Worm (Caenorhabditis elegans): ENCODE data around the gene Y32H12A.8.

Gene Y32H12A.8

DNA sequence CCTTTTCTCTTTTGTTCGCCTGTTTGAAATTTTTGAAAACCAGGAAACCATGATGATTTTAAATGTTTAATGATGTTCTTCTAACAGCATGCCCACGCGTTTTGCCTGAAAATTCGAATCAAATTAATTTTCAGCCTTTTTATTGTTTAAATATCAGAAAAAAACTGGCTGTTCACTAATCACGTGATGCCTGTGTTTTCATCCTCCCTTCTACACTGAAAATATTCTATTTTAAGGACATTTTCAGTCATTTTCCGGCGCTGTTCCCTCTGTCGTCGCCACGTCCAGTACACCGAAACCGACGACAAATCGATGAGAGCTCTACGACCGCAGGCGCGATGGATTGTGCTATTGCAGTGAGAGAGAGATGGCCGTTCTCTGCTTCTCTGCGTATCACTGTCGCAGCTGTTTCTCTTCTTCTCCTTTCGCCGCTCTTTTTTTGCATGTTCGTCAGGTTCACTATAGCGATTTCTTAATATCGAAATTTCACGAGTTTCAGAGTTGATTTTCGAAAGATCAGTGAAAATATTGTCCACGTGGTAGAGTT is 44.0 kb upstream of the Y32H12A.8 start, which contains the start of gene F48E8.8:
Gene F48E8.8, minus strand, starts transcription at position 51 of the 547 bp plus-strand sequence.
- TF ChIP-seq nhr-11 (tag; optimal IDR thresholded peaks at IDR 0.05): no peak
- no peak for TF ChIP-seq alr-1 (tag; optimal IDR thresholded peaks at IDR 0.05)
- TF ChIP-seq zag-1 (tag; optimal IDR thresholded peaks at IDR 0.05): no peak
- TF ChIP-seq egl-27 (tag; optimal IDR thresholded peaks at IDR 0.05): no peak
- no peak for TF ChIP-seq nhr-10 (tag; optimal IDR thresholded peaks at IDR 0.05)
- TF ChIP-seq lin-11 (tag; optimal IDR thresholded peaks at IDR 0.05): peak; percentile 41
- TF ChIP-seq nhr-25 (tag; optimal IDR thresholded peaks at IDR 0.05): no peak
- no peak for TF ChIP-seq Y55F3AM.14 (GFP tag; optimal IDR thresholded peaks at IDR 0.05)
- no peak for TF ChIP-seq mdl-1 (tag; optimal IDR thresholded peaks at IDR 0.05)
- no peak for TF ChIP-seq mbf-1 (tag; optimal IDR thresholded peaks at IDR 0.05)
- TF ChIP-seq unc-39 (tag; optimal IDR thresholded peaks at IDR 0.05): no peak
- peak; percentile 71 for TF ChIP-seq unc-55 (GFP tag; optimal IDR thresholded peaks at IDR 0.05)
- TF ChIP-seq skn-1 (tag; optimal IDR thresholded peaks at IDR 0.05): no peak
- peak; percentile 85 for TF ChIP-seq nhr-129 (tag; optimal IDR thresholded peaks at IDR 0.05)
- peak; percentile 11 for TF ChIP-seq gmeb-1 (tag; optimal IDR thresholded peaks at IDR 0.05)
- no peak for TF ChIP-seq ZK546.5 (tag; optimal IDR thresholded peaks at IDR 0.05)
- peak; percentile 15 for TF ChIP-seq fos-1 (tag; optimal IDR thresholded peaks at IDR 0.05)
- no peak for TF ChIP-seq unc-62 (GFP tag; optimal IDR thresholded peaks at IDR 0.05)
- TF ChIP-seq ama-1 (optimal IDR thresholded peaks at IDR 0.05): no peak
- no peak for TF ChIP-seq R02D3.7 (tag; optimal IDR thresholded peaks at IDR 0.05)
- no peak for TF ChIP-seq blmp-1 (tag; optimal IDR thresholded peaks at IDR 0.05; ENCODE audit: insufficient read depth)
- TF ChIP-seq nhr-6 (tag; optimal IDR thresholded peaks at IDR 0.05): no peak
- peak; percentile 13 for TF ChIP-seq sem-4 (tag; optimal IDR thresholded peaks at IDR 0.05)
- TF ChIP-seq lsy-2 (tag; optimal IDR thresholded peaks at IDR 0.05): peak; percentile 21 to 80
- TF ChIP-seq snpc-4 (tag; optimal IDR thresholded peaks at IDR 0.05): no peak
- TF ChIP-seq nhr-21 (tag; optimal IDR thresholded peaks at IDR 0.05): no peak
- no peak for TF ChIP-seq ztf-11 (tag; optimal IDR thresholded peaks at IDR 0.05)
- TF ChIP-seq dmd-4 (tag; optimal IDR thresholded peaks at IDR 0.05): no peak
- TF ChIP-seq aly-2 (tag; optimal IDR thresholded peaks at IDR 0.05): no peak
- TF ChIP-seq peb-1 (tag; optimal IDR thresholded peaks at IDR 0.05): no peak
- TF ChIP-seq ztf-4 (tag; optimal IDR thresholded peaks at IDR 0.05): no peak
- peak; percentile 18 for TF ChIP-seq lin-13 (GFP tag; optimal IDR thresholded peaks at IDR 0.05)
- TF ChIP-seq sma-3 (GFP tag; optimal IDR thresholded peaks at IDR 0.05): no peak
- peak; percentile 59 for TF ChIP-seq C34F6.9 (tag; optimal IDR thresholded peaks at IDR 0.05)
- TF ChIP-seq crh-2 (tag; optimal IDR thresholded peaks at IDR 0.05): peak; percentile 61
- no peak for TF ChIP-seq ceh-82 (tag; optimal IDR thresholded peaks at IDR 0.05)
- TF ChIP-seq nhr-237 (tag; optimal IDR thresholded peaks at IDR 0.05): no peak
- TF ChIP-seq nhr-12 (tag; optimal IDR thresholded peaks at IDR 0.05): no peak
- TF ChIP-seq elt-3 (tag; optimal IDR thresholded peaks at IDR 0.05): no peak
- TF ChIP-seq F13H6.1 (tag; optimal IDR thresholded peaks at IDR 0.05): peak; percentile 79
- TF ChIP-seq nhr-23 (tag; optimal IDR thresholded peaks at IDR 0.05): no peak
- TF ChIP-seq ceh-16 (tag; optimal IDR thresholded peaks at IDR 0.05): no peak
- no peak for TF ChIP-seq mab-5 (tag; optimal IDR thresholded peaks at IDR 0.05)
- TF ChIP-seq ztf-1 (GFP tag; conservative IDR thresholded peaks at IDR 0.05): no peak
- no peak for TF ChIP-seq elt-1 (tag; optimal IDR thresholded peaks at IDR 0.05)
- TF ChIP-seq lin-39 (tag; optimal IDR thresholded peaks at IDR 0.05): no peak
- peak; percentile 59 for TF ChIP-seq sma-9 (GFP tag; optimal IDR thresholded peaks at IDR 0.05)
- no peak for TF ChIP-seq sma-9 (tag; optimal IDR thresholded peaks at IDR 0.05)
- TF ChIP-seq nhr-77 (tag; optimal IDR thresholded peaks at IDR 0.05): no peak
